Fruit fly (Drosophila melanogaster) whole organism, adult: ENCODE results near the gene CG12974.

Source experiments
- CG11617 ChIP-seq: fragments of 200-800 bp; sonication (Bioruptor generic); optimal IDR thresholded peaks from 2 replicates; lab custom pipeline; 2017; ENCODE audit warnings: mild to moderate bottlenecking, missing biosample characterization, missing genetic modification reagents, missing genetic modification characterization
- CG12768 ChIP-seq: fragments of 200-800 bp; sonication (Bioruptor generic); optimal IDR thresholded peaks from 2 replicates; lab custom pipeline; 2017; ENCODE audit warnings: missing biosample characterization, missing genetic modification characterization, mild to moderate bottlenecking, moderate library complexity, missing genetic modification reagents
- CG14711 ChIP-seq: fragments of 200-800 bp; sonication (Bioruptor generic); optimal IDR thresholded peaks from 2 replicates; lab custom pipeline; 2018; ENCODE audit warnings: missing biosample characterization, mild to moderate bottlenecking, missing genetic modification characterization, moderate library complexity
- CG1620 ChIP-seq: fragments of 200-800 bp; sonication (Bioruptor generic); optimal IDR thresholded peaks from 2 replicates; lab custom pipeline; 2016; ENCODE audit warnings: missing biosample characterization, missing genetic modification characterization
- CG33017 ChIP-seq: fragments of 200-800 bp; sonication (Bioruptor generic); optimal IDR thresholded peaks from 2 replicates; lab custom pipeline; 2018; ENCODE audit warnings: missing biosample characterization, mild to moderate bottlenecking, missing genetic modification characterization, moderate library complexity
- CG5204 ChIP-seq: fragments of 200-800 bp; sonication (Bioruptor generic); optimal IDR thresholded peaks from 2 replicates; lab custom pipeline; 2016; ENCODE audit warnings: missing biosample characterization, missing genetic modification characterization
- CG7045 ChIP-seq: fragments of 200-800 bp; sonication (Bioruptor generic); optimal IDR thresholded peaks from 2 replicates; lab custom pipeline; 2017; ENCODE audit warnings: missing biosample characterization, mild to moderate bottlenecking, missing genetic modification characterization
- CG7101 ChIP-seq: fragments of 200-800 bp; sonication (Bioruptor generic); optimal IDR thresholded peaks from 2 replicates; lab custom pipeline; 2018; ENCODE audit warnings: missing biosample characterization, mild to moderate bottlenecking, missing genetic modification characterization, moderate library complexity
- Clk ChIP-seq: fragments of 200-800 bp; sonication (Bioruptor generic); optimal IDR thresholded peaks from 2 replicates; lab custom pipeline; 2017; ENCODE audit warnings: missing biosample characterization, missing genetic modification characterization
- Crg-1 ChIP-seq: fragments of 200-800 bp; sonication (Bioruptor generic); optimal IDR thresholded peaks from 2 replicates; lab custom pipeline; 2016; ENCODE audit warnings: missing biosample characterization, missing genetic modification characterization
- Hr96 ChIP-seq: fragments of 200-800 bp; sonication (Bioruptor generic); optimal IDR thresholded peaks from 2 replicates; lab custom pipeline; 2016; ENCODE audit warnings: missing biosample characterization, missing genetic modification characterization
- Mnt ChIP-seq: fragments of 200-800 bp; sonication (Bioruptor generic); optimal IDR thresholded peaks from 2 replicates; lab custom pipeline; 2016; ENCODE audit warnings: missing biosample characterization, mild to moderate bottlenecking, missing genetic modification characterization
- bab1 ChIP-seq: fragments of 200-800 bp; sonication (Bioruptor generic); optimal IDR thresholded peaks from 3 replicates; lab custom pipeline; 2019; ENCODE audit warnings: missing biosample characterization, mild to moderate bottlenecking, missing genetic modification characterization, moderate library complexity
- cic ChIP-seq: fragments of 200-800 bp; sonication (Bioruptor generic); optimal IDR thresholded peaks from 2 replicates; lab custom pipeline; 2017; ENCODE audit warnings: missing biosample characterization, mild to moderate bottlenecking, missing genetic modification characterization, moderate library complexity
- cnc ChIP-seq, 2 experiments: fragments of >200 bp; optimal IDR thresholded peaks; 2 replicates each; lab custom pipeline; 2017
- kay ChIP-seq: fragments of 200-800 bp; sonication (Bioruptor generic); peaks from one replicate; lab custom pipeline; 2016; ENCODE audit warnings: missing biosample characterization, missing genetic modification characterization, borderline replicate concordance
- ovo ChIP-seq: fragments of 200-800 bp; sonication (Bioruptor generic); optimal IDR thresholded peaks from 2 replicates; lab custom pipeline; 2016; ENCODE audit warnings: missing biosample characterization, missing genetic modification characterization
- pad ChIP-seq: fragments of 200-800 bp; sonication (Bioruptor generic); optimal IDR thresholded peaks from 3 replicates; lab custom pipeline; 2017; ENCODE audit warnings: missing biosample characterization, missing genetic modification characterization, mild to moderate bottlenecking, moderate library complexity, missing genetic modification reagents
- tj ChIP-seq: fragments of 200-800 bp; sonication (Bioruptor generic); optimal IDR thresholded peaks from 3 replicates; lab custom pipeline; 2017; ENCODE audit warnings: missing biosample characterization, mild to moderate bottlenecking, missing genetic modification characterization, moderate library complexity
- toe ChIP-seq: fragments of 200-800 bp; sonication (Bioruptor generic); optimal IDR thresholded peaks from 2 replicates; lab custom pipeline; 2016; ENCODE audit warnings: missing biosample characterization, missing genetic modification characterization

Gene CG12974

dm6 chr3L:21285639-21286338 is at the start of gene CG12974, which contains the start of gene pzg:
CG12974 (minus strand) TSS chr3L:21285962.
pzg (plus strand) TSS chr3L:21286099.
- no peak for TF ChIP-seq CG12768 (GFP tag; lab: Kevin White, UChicago)
- peak; percentile 77 for TF ChIP-seq Mnt (GFP tag; lab: Kevin White, UChicago)
- peak; percentile 77 for TF ChIP-seq toe (GFP tag; lab: Kevin White, UChicago)
- TF ChIP-seq bab1: peak; percentile 97
- TF ChIP-seq CG11617 (GFP tag; lab: Kevin White, UChicago): peak; percentile 84
- TF ChIP-seq Clk: peak; percentile 65
- TF ChIP-seq cnc (optimal IDR thresholded peaks at IDR 0.05; lab: Kevin White, UChicago): no peak
- peak; percentile 58 for TF ChIP-seq ovo (GFP tag; lab: Kevin White, UChicago)
- TF ChIP-seq Crg-1: peak; percentile 50
- TF ChIP-seq CG7045 (GFP tag; lab: Kevin White, UChicago): peak; percentile 70
- no peak for TF ChIP-seq kay
- no peak for TF ChIP-seq CG5204 (GFP tag; lab: Kevin White, UChicago)
- TF ChIP-seq cic (GFP tag; lab: Kevin White, UChicago): no peak
- TF ChIP-seq CG1620 (GFP tag; lab: Kevin White, UChicago): peak; percentile 84
- peak; percentile 77 for TF ChIP-seq pad (GFP tag; lab: Kevin White, UChicago)
- TF ChIP-seq Hr96 (GFP tag; lab: Kevin White, UChicago): peak; percentile 66
- peak; percentile 58 for TF ChIP-seq CG14711 (tag; lab: Kevin White, UChicago)
- peak; percentile 70 for TF ChIP-seq CG7101
- TF ChIP-seq CG33017 (tag; lab: Kevin White, UChicago): peak; percentile 46
- TF ChIP-seq tj (GFP tag; lab: Kevin White, UChicago): peak; percentile 73

dm6 chr3L:21334999-21335631 is 49.4 kb upstream of the CG12974 start, which contains the start of gene Tsr1:
Tsr1 (plus strand) TSS chr3L:21335215.
- TF ChIP-seq Mnt (GFP tag; lab: Kevin White, UChicago) (peak; percentile 97), Crg-1 (no peak)

- TF ChIP-seq toe (GFP tag; lab: Kevin White, UChicago) (no peak), Hr96 (GFP tag; lab: Kevin White, UChicago) (no peak), CG11617 (GFP tag; lab: Kevin White, UChicago) (no peak)
Observed at dm6 chr3L:21324724-21325123, 39.0 kb upstream of the CG12974 start.

dm6 chr3L:21321807-21322503 is 36.2 kb upstream of the CG12974 start:
- TF ChIP-seq tj (GFP tag; lab: Kevin White, UChicago) (no peak), CG1620 (GFP tag; lab: Kevin White, UChicago) (no peak), bab1 (no peak), Hr96 (GFP tag; lab: Kevin White, UChicago) (peak; percentile 47), Crg-1 (no peak), CG11617 (GFP tag; lab: Kevin White, UChicago) (peak; percentile 43), CG7101 (peak; percentile 57), toe (GFP tag; lab: Kevin White, UChicago) (peak; percentile 62), ovo (GFP tag; lab: Kevin White, UChicago) (no peak), cic (GFP tag; lab: Kevin White, UChicago) (no peak), Clk (peak; percentile 71), CG33017 (tag; lab: Kevin White, UChicago) (peak; percentile 76), CG5204 (GFP tag; lab: Kevin White, UChicago) (peak; percentile 71), kay (no peak), CG14711 (tag; lab: Kevin White, UChicago) (no peak), CG7045 (GFP tag; lab: Kevin White, UChicago) (peak; percentile 85), pad (GFP tag; lab: Kevin White, UChicago) (peak; percentile 1), cnc (optimal IDR thresholded peaks at IDR 0.05; lab: Kevin White, UChicago) (no peak), CG12768 (GFP tag; lab: Kevin White, UChicago) (peak; percentile 83), Mnt (GFP tag; lab: Kevin White, UChicago) (no peak)

- TF ChIP-seq CG11617 (GFP tag; lab: Kevin White, UChicago) (no peak), toe (GFP tag; lab: Kevin White, UChicago) (no peak), Crg-1 (no peak), CG5204 (GFP tag; lab: Kevin White, UChicago) (no peak), pad (GFP tag; lab: Kevin White, UChicago) (no peak), CG1620 (GFP tag; lab: Kevin White, UChicago) (no peak), Mnt (GFP tag; lab: Kevin White, UChicago) (no peak), ovo (GFP tag; lab: Kevin White, UChicago) (no peak), cnc (optimal IDR thresholded peaks at IDR 0.05; lab: Kevin White, UChicago) (no peak), Hr96 (GFP tag; lab: Kevin White, UChicago) (no peak)
Observed at dm6 chr3L:21319957-21320356, 34.2 kb upstream of the CG12974 start.
